Worm (Caenorhabditis elegans): Measurements from ENCODE around the gene col-41.
A peak's percentile ranks its signal among the peaks of the same experiment; 100 is the strongest.

DNA sequence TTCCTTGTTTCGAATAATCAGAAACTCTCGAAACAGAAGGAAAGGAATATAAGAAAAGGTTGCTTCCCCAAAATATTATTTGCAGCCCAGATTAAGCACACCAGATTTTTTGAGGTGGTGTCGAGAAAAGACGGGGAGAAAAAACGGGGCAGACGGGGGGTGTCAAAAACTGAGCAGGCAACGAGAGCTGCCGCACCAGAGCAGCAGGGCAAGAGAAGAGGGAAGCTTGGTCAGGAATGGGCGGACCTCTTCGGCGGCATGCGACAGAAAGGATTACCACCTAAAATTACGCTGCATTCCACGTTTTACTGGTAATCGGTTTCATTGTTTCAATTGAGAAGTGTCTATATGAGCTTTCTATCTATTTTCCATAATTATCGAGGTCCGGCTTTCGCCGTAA lies 44.2 kb downstream of the col-41 start:
- TF ChIP-seq C17E4.6 (GFP tag; IDR thresholded peaks at IDR 0.05) (no peak), Y79H2A.3 (GFP tag; conservative IDR thresholded peaks at IDR 0.05) (no peak), snpc-4 (GFP tag; optimal IDR thresholded peaks at IDR 0.05) (no peak), snpc-4 (tag; optimal IDR thresholded peaks at IDR 0.05) (no peak), nhr-27 (tag; optimal IDR thresholded peaks at IDR 0.05) (no peak), zfh-2 (GFP tag; conservative IDR thresholded peaks at IDR 0.05) (peak; percentile 53; the same call in 1 of the 2 replicates), atf-7 (tag; optimal IDR thresholded peaks at IDR 0.05) (no peak), madf-3 (GFP tag; IDR thresholded peaks at IDR 0.05) (no peak), ztf-3 (GFP tag; optimal IDR thresholded peaks at IDR 0.05) (no peak), nhr-120 (GFP tag; IDR thresholded peaks at IDR 0.05) (no peak), Y53G8AR.9 (GFP tag; conservative IDR thresholded peaks at IDR 0.05) (no peak), rec-8 (tag; optimal IDR thresholded peaks at IDR 0.05) (no peak), nfyb-1 (GFP tag; IDR thresholded peaks at IDR 0.05) (no peak), rpc-1 (optimal IDR thresholded peaks at IDR 0.05) (no peak), rpc-1 (tag; optimal IDR thresholded peaks at IDR 0.05) (no peak)

All from whole organism, young adult.